Worm (Caenorhabditis elegans) whole organism, L1 larva: Measurements from ENCODE around the gene cdc-50.B.

ENCODE experiments used
- C04F5.9 ChIP-seq: sonication (generic microtip); optimal IDR thresholded peaks from 2 replicates; lab custom pipeline; 2016; ENCODE audit warnings: missing genetic modification characterization, missing compliant biosample characterization
- aha-1 ChIP-seq: fragments of 150-350 bp; optimal IDR thresholded peaks from 2 replicates; lab custom pipeline; 2014; ENCODE audit warnings: missing biosample characterization, missing genetic modification characterization
- alr-1 ChIP-seq: fragments of 200-800 bp; sonication (Bioruptor generic); optimal IDR thresholded peaks from 2 replicates; lab custom pipeline; 2018; ENCODE audit warnings: borderline replicate concordance, mild to moderate bottlenecking, missing genetic modification characterization, missing compliant biosample characterization
- ama-1 ChIP-seq: fragments of 150-350 bp; optimal IDR thresholded peaks from 2 replicates; lab custom pipeline; 2014
- blmp-1 ChIP-seq: fragments of 150-350 bp; optimal IDR thresholded peaks from 2 replicates; lab custom pipeline; 2014; ENCODE audit warnings: missing biosample characterization, missing genetic modification characterization
- ceh-8 ChIP-seq: fragments of 200-800 bp; sonication (Bioruptor generic); optimal IDR thresholded peaks from 2 replicates; lab custom pipeline; 2018; ENCODE audit warnings: mild to moderate bottlenecking, missing genetic modification characterization, moderate library complexity, missing compliant biosample characterization
- ceh-82 ChIP-seq, 3 experiments: fragments of 150-350 bp in 1 of 3; sonication (generic microtip) in 2 of 3; optimal IDR thresholded peaks; 2 replicates each; lab custom pipeline; 2014 to 2017; ENCODE audit warnings: missing biosample characterization in 3 of 3, missing genetic modification characterization in 3 of 3
- ceh-88 ChIP-seq: fragments of 200-800 bp; sonication (Bioruptor generic); IDR thresholded peaks from 2 replicates; pipeline ENCODE4 v1.3.6; 2022; ENCODE audit warnings: missing genetic modification characterization, missing compliant biosample characterization
- ceh-90 ChIP-seq: sonication (generic microtip); optimal IDR thresholded peaks from 2 replicates; lab custom pipeline; 2016; ENCODE audit warnings: missing genetic modification characterization, missing compliant biosample characterization
- ces-1 ChIP-seq: fragments of 150-350 bp; optimal IDR thresholded peaks from 2 replicates; lab custom pipeline; 2014; ENCODE audit warnings: missing biosample characterization, missing genetic modification reagents, missing genetic modification characterization
- dsc-1 ChIP-seq: sonication (generic microtip); optimal IDR thresholded peaks from 2 replicates; lab custom pipeline; 2016; ENCODE audit warnings: mild to moderate bottlenecking, missing genetic modification characterization, missing compliant biosample characterization
- efl-1 ChIP-seq, 4 experiments: fragments of 150-350 bp; optimal IDR thresholded peaks in 3 of 4; peaks in 1 of 4; 1 replicate in 1 of 4; 2 replicates in 3 of 4; lab custom pipeline; 2014; ENCODE audit warnings: missing biosample characterization in 2 of 4, missing genetic modification characterization in 2 of 4, missing genetic modification reagents in 2 of 4
- egl-27 ChIP-seq, 2 experiments: fragments of 150-350 bp in 1 of 2; sonication (generic microtip); optimal IDR thresholded peaks; 3 replicates each; lab custom pipeline; 2017 to 2018; ENCODE audit warnings: missing biosample characterization in 2 of 2, missing genetic modification characterization in 2 of 2, missing genetic modification reagents in 2 of 2
- elt-3 ChIP-seq, 6 experiments: fragments of 150-350 bp in 1 of 6; sonication (generic microtip); optimal IDR thresholded peaks; 2 replicates each; lab custom pipeline; 2017 to 2018; ENCODE audit warnings: missing biosample characterization in 6 of 6, missing genetic modification characterization in 6 of 6, inconsistent platforms in 1 of 6
- ets-5 ChIP-seq: fragments of 200-800 bp; sonication (Bioruptor generic); IDR thresholded peaks from 2 replicates; pipeline ENCODE4 v1.3.6; 2022; ENCODE audit warnings: missing genetic modification characterization, missing compliant biosample characterization
- grh-1 ChIP-seq: fragments of 200-800 bp; sonication (Bioruptor generic); IDR thresholded peaks from 2 replicates; pipeline ENCODE4 v1.3.6; 2022; ENCODE audit warnings: missing genetic modification reagents, missing genetic modification characterization, missing compliant biosample characterization
- hlh-4 ChIP-seq: sonication (generic microtip); optimal IDR thresholded peaks from 2 replicates; lab custom pipeline; 2016; ENCODE audit warnings: mild to moderate bottlenecking, missing genetic modification characterization, missing compliant biosample characterization
- hpl-2 ChIP-seq: fragments of 150-350 bp; optimal IDR thresholded peaks from 2 replicates; lab custom pipeline; 2014; ENCODE audit warnings: missing biosample characterization, missing genetic modification reagents, missing genetic modification characterization
- isw-1 ChIP-seq: fragments of 200-800 bp; sonication (Bioruptor generic); IDR thresholded peaks from 2 replicates; pipeline ENCODE4 v1.3.6; 2022; ENCODE audit warnings: missing genetic modification characterization, missing compliant biosample characterization
- jun-1 ChIP-seq: fragments of 150-350 bp; optimal IDR thresholded peaks from 2 replicates; lab custom pipeline; 2014; ENCODE audit warnings: missing biosample characterization, missing genetic modification reagents, missing genetic modification characterization
- lin-13 ChIP-seq: fragments of 150-350 bp; optimal IDR thresholded peaks from 2 replicates; lab custom pipeline; 2014; ENCODE audit warnings: missing biosample characterization, missing genetic modification reagents, missing genetic modification characterization
- lir-3 ChIP-seq: sonication (generic microtip); optimal IDR thresholded peaks from 2 replicates; lab custom pipeline; 2016; ENCODE audit warnings: mild to moderate bottlenecking, missing genetic modification characterization, moderate library complexity, missing compliant biosample characterization; ENCODE audit not compliant: poor library complexity
- mep-1 ChIP-seq: fragments of 150-350 bp; optimal IDR thresholded peaks from 2 replicates; lab custom pipeline; 2014; ENCODE audit warnings: missing biosample characterization, missing genetic modification characterization
- nhr-12 ChIP-seq: sonication (generic microtip); optimal IDR thresholded peaks from 2 replicates; lab custom pipeline; 2017; ENCODE audit warnings: missing biosample characterization, missing genetic modification characterization
- nhr-19 ChIP-seq: fragments of 200-800 bp; sonication (Bioruptor generic); conservative IDR thresholded peaks from 2 replicates; pipeline ENCODE4 v1.3.6; 2022; ENCODE audit warnings: missing genetic modification characterization, missing compliant biosample characterization
- nhr-28 ChIP-seq: fragments of 150-350 bp; optimal IDR thresholded peaks from 2 replicates; lab custom pipeline; 2014; ENCODE audit warnings: missing biosample characterization, missing genetic modification characterization
- nhr-47 ChIP-seq: sonication (generic microtip); optimal IDR thresholded peaks from 2 replicates; lab custom pipeline; 2016; ENCODE audit warnings: mild to moderate bottlenecking, missing genetic modification characterization, moderate library complexity, missing compliant biosample characterization
- nhr-71 ChIP-seq: sonication (generic microtip); optimal IDR thresholded peaks from 2 replicates; lab custom pipeline; 2016; ENCODE audit warnings: mild to moderate bottlenecking, missing genetic modification characterization, moderate library complexity, missing compliant biosample characterization
- nhr-76 ChIP-seq: sonication (generic microtip); optimal IDR thresholded peaks from 2 replicates; lab custom pipeline; 2017; ENCODE audit warnings: missing biosample characterization, missing genetic modification characterization
- nhr-77 ChIP-seq: fragments of 150-350 bp; optimal IDR thresholded peaks from 2 replicates; lab custom pipeline; 2014; ENCODE audit warnings: missing biosample characterization, missing genetic modification characterization
- nhr-90 ChIP-seq: sonication (generic microtip); optimal IDR thresholded peaks from 2 replicates; lab custom pipeline; 2016; ENCODE audit warnings: mild to moderate bottlenecking, missing genetic modification characterization, missing compliant biosample characterization; ENCODE audit not compliant: poor library complexity
- pag-3 ChIP-seq: sonication (generic microtip); optimal IDR thresholded peaks from 2 replicates; lab custom pipeline; 2017; ENCODE audit warnings: missing genetic modification characterization, mild to moderate bottlenecking, missing compliant biosample characterization, antibody characterized with exemption, borderline replicate concordance; ENCODE audit not compliant: insufficient read depth
- skn-1 ChIP-seq: fragments of 150-350 bp; optimal IDR thresholded peaks from 2 replicates; lab custom pipeline; 2014; ENCODE audit warnings: missing biosample characterization, missing genetic modification characterization
- snpc-4 ChIP-seq: fragments of 150-350 bp; optimal IDR thresholded peaks from 2 replicates; lab custom pipeline; 2014; ENCODE audit warnings: missing biosample characterization, missing genetic modification characterization
- snu-23 ChIP-seq: sonication (generic microtip); optimal IDR thresholded peaks from 2 replicates; lab custom pipeline; 2016; ENCODE audit warnings: missing genetic modification characterization, missing compliant biosample characterization
- sptf-1 ChIP-seq: fragments of 150-350 bp; optimal IDR thresholded peaks from 2 replicates; lab custom pipeline; 2014; ENCODE audit warnings: missing biosample characterization, missing genetic modification characterization
- sup-37 ChIP-seq: fragments of 200-800 bp; sonication (Bioruptor generic); optimal IDR thresholded peaks from 2 replicates; lab custom pipeline; 2018; ENCODE audit warnings: mild to moderate bottlenecking, missing genetic modification characterization, missing compliant biosample characterization
- swsn-7 ChIP-seq: sonication (generic microtip); optimal IDR thresholded peaks from 2 replicates; lab custom pipeline; 2016; ENCODE audit warnings: missing genetic modification characterization, missing compliant biosample characterization
- unc-130 ChIP-seq: fragments of 150-350 bp; optimal IDR thresholded peaks from 2 replicates; lab custom pipeline; 2017; ENCODE audit warnings: missing biosample characterization, missing genetic modification characterization, inconsistent platforms
- unc-62 ChIP-seq: fragments of 150-350 bp; optimal IDR thresholded peaks from 2 replicates; lab custom pipeline; 2014; ENCODE audit warnings: missing biosample characterization, missing genetic modification reagents, missing genetic modification characterization
- unc-86 ChIP-seq: sonication (generic microtip); optimal IDR thresholded peaks from 2 replicates; lab custom pipeline; 2016; ENCODE audit warnings: missing genetic modification characterization, missing compliant biosample characterization
- vab-15 ChIP-seq: sonication (generic microtip); optimal IDR thresholded peaks from 2 replicates; lab custom pipeline; 2017; ENCODE audit warnings: missing genotype, mild to moderate bottlenecking, missing genetic modification characterization, missing compliant biosample characterization
- zag-1 ChIP-seq: fragments of 150-350 bp; optimal IDR thresholded peaks from 2 replicates; lab custom pipeline; 2014; ENCODE audit warnings: missing biosample characterization, missing genetic modification characterization
- ztf-4 ChIP-seq: fragments of 150-350 bp; optimal IDR thresholded peaks from 2 replicates; lab custom pipeline; 2014; ENCODE audit warnings: missing biosample characterization, missing genetic modification characterization

cdc-50.B gene

DNA sequence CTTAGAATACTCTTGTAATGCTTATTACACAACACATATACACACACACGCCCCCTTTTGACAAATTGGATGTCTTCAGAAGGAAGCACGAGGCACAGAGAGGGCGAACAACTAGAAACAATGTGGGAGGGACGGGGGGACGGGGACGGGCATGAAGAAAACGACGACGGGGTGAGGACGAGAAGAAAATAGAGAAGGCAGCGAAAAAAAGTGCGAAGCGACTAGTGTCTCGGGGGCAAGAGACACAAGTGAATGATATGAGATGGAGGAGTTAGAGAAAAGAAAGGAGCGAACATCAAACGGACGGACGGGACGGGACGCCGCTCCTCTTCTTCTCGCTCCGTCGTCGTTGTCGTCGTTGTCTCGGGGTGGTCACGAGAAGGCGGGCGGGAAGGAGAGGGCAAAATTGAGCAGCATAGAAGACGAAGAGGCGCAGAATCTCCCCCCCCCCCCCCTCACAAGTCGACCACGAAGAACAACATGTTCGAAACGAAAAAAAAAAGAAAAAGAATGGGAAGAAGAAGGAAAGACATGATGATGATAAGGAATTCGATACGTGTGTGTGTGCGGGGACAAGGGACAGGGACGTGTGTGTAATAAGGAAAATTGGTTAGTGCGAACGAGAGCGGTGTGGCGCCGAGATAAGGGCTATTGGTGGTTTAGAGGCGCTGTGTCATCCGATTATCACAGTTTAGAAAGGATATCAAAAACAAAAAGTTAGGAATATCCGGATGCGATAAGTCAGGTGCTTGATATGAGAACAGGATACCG is 30.4 kb downstream of the cdc-50.B start (continued):
- TF ChIP-seq swsn-7 (tag; lab: Kevin White, UChicago) (peak; percentile 24), nhr-19 (GFP tag; lab: Robert Waterston, UW) (peak; percentile 28), ztf-4 (peak; percentile 17), zag-1 (tag; lab: Kevin White, UChicago) (no peak), grh-1 (GFP tag; lab: Robert Waterston, UW) (no peak), nhr-71 (tag; lab: Kevin White, UChicago) (peak; percentile 76), snu-23 (GFP tag; lab: Kevin White, UChicago) (peak; percentile 59), ets-5 (GFP tag; lab: Robert Waterston, UW) (no peak), jun-1 (tag; lab: Kevin White, UChicago) (peak; percentile 50), lin-13 (GFP tag; lab: Kevin White, UChicago) (no peak), hpl-2 (GFP tag; lab: Kevin White, UChicago) (no peak), blmp-1 (tag; lab: Kevin White, UChicago) (peak; percentile 60), efl-1 (optimal IDR thresholded peaks at IDR 0.05; lab: Kevin White, UChicago) (peak in 1 of 2 experiments; percentile 43), efl-1 (GFP tag; optimal IDR thresholded peaks at IDR 0.05 in 1 of 2; lab: Kevin White, UChicago) (peak in 1 of 2 experiments; percentile 85), isw-1 (GFP tag; lab: Robert Waterston, UW) (peak; percentile 11; the same call in 1 of the 2 replicates), ceh-82 (tag; optimal IDR thresholded peaks at IDR 0.05; lab: Kevin White, UChicago) (peak in 2 of 3 experiments; percentile 11 to 50), snpc-4 (tag; lab: Kevin White, UChicago) (peak; percentile 21), nhr-12 (tag; lab: Kevin White, UChicago) (no peak), alr-1 (no peak), ceh-88 (GFP tag; lab: Robert Waterston, UW) (no peak), unc-62 (GFP tag; lab: Kevin White, UChicago) (no peak), mep-1 (tag; lab: Kevin White, UChicago) (peak; percentile 38), pag-3 (tag; lab: Kevin White, UChicago) (no peak), nhr-28 (no peak), aha-1 (no peak), dsc-1 (tag; lab: Kevin White, UChicago) (no peak), ceh-90 (tag; lab: Kevin White, UChicago) (no peak), hlh-4 (tag; lab: Kevin White, UChicago) (no peak), ama-1 (lab: Kevin White, UChicago) (no peak), C04F5.9 (tag; lab: Kevin White, UChicago) (no peak), unc-130 (tag; lab: Kevin White, UChicago) (no peak), elt-3 (tag; optimal IDR thresholded peaks at IDR 0.05; lab: Kevin White, UChicago) (peak in 2 of 6 experiments; percentile 10 to 53), ceh-8 (GFP tag; lab: Kevin White, UChicago) (no peak), nhr-76 (no peak), nhr-47 (peak; percentile 59), egl-27 (tag; optimal IDR thresholded peaks at IDR 0.05; lab: Kevin White, UChicago) (peak in 1 of 2 experiments; percentile 26), sptf-1 (no peak), nhr-90 (tag; lab: Kevin White, UChicago) (peak; percentile 46), sup-37 (GFP tag; lab: Kevin White, UChicago) (no peak), vab-15 (no peak), unc-86 (tag; lab: Kevin White, UChicago) (no peak), skn-1 (tag; lab: Kevin White, UChicago) (peak; percentile 16), nhr-77 (tag; lab: Kevin White, UChicago) (no peak), lir-3 (no peak), ces-1 (GFP tag; lab: Kevin White, UChicago) (no peak)
